Fruit fly (Drosophila melanogaster) whole organism, prepupa: Measurements from ENCODE around the gene Gr77a.

Source experiments
- Blimp-1 ChIP-seq: fragments of 200-800 bp; sonication (Bioruptor generic); optimal IDR thresholded peaks from 3 replicates; lab custom pipeline; 2017; ENCODE audit warnings: missing biosample characterization, missing genetic modification characterization, mild to moderate bottlenecking, moderate library complexity, missing genetic modification reagents
- CG10631 ChIP-seq: fragments of 200-800 bp; sonication (Bioruptor generic); optimal IDR thresholded peaks from 2 replicates; lab custom pipeline; 2016; ENCODE audit warnings: missing biosample characterization, missing genetic modification characterization
- CG16779 ChIP-seq: fragments of 200-800 bp; sonication (Bioruptor generic); optimal IDR thresholded peaks from 3 replicates; lab custom pipeline; 2017; ENCODE audit warnings: missing biosample characterization, mild to moderate bottlenecking, missing genetic modification characterization
- CG31627 ChIP-seq: fragments of 200-800 bp; sonication (Bioruptor generic); optimal IDR thresholded peaks from 3 replicates; lab custom pipeline; 2016; ENCODE audit warnings: missing biosample characterization, missing genetic modification characterization
- CG4318 ChIP-seq: fragments of 200-800 bp; sonication (Bioruptor generic); optimal IDR thresholded peaks from 3 replicates; lab custom pipeline; 2017; ENCODE audit warnings: missing biosample characterization, mild to moderate bottlenecking, missing genetic modification characterization
- CG6163 ChIP-seq: fragments of 200-800 bp; sonication (Bioruptor generic); IDR thresholded peaks from 3 replicates; pipeline ENCODE4 v1.3.6; 2022; ENCODE audit warnings: missing biosample characterization, missing genetic modification characterization
- CG6854 ChIP-seq: fragments of 200-800 bp; sonication (Bioruptor generic); optimal IDR thresholded peaks from 2 replicates; lab custom pipeline; 2017; ENCODE audit warnings: missing biosample characterization, mild to moderate bottlenecking, missing genetic modification characterization
- Eip93F ChIP-seq: fragments of 200-800 bp; sonication (Bioruptor generic); optimal IDR thresholded peaks from 2 replicates; lab custom pipeline; 2016; ENCODE audit warnings: missing biosample characterization, mild to moderate bottlenecking, missing genetic modification characterization
- Ets96B ChIP-seq: fragments of 200-800 bp; optimal IDR thresholded peaks from 2 replicates; lab custom pipeline; 2019; ENCODE audit warnings: missing biosample characterization, mild to moderate bottlenecking, missing genetic modification characterization, moderate library complexity
- Lpt ChIP-seq: fragments of 200-800 bp; sonication (Bioruptor generic); optimal IDR thresholded peaks from 3 replicates; lab custom pipeline; 2016; ENCODE audit warnings: missing biosample characterization, missing genetic modification characterization
- achi ChIP-seq: fragments of 200-800 bp; sonication (Bioruptor generic); optimal IDR thresholded peaks from 3 replicates; lab custom pipeline; 2016; ENCODE audit warnings: missing biosample characterization, missing genetic modification characterization
- dac ChIP-seq: fragments of 200-800 bp; sonication (Bioruptor generic); optimal IDR thresholded peaks from 2 replicates; lab custom pipeline; 2017; ENCODE audit warnings: missing biosample characterization, mild to moderate bottlenecking, missing genetic modification characterization
- eg ChIP-seq: fragments of 200-800 bp; sonication (Bioruptor generic); IDR thresholded peaks from 3 replicates; pipeline ENCODE4 v1.3.6; 2022; ENCODE audit warnings: missing biosample characterization, missing genetic modification characterization
- net ChIP-seq: fragments of 200-800 bp; sonication (Bioruptor generic); optimal IDR thresholded peaks from 3 replicates; lab custom pipeline; 2016; ENCODE audit warnings: missing biosample characterization, missing genetic modification characterization

dm6 chr3L:20777496-20777895 is 38.3 kb upstream of the Gr77a start:
- no peak for TF ChIP-seq CG4318 (GFP tag; lab: Kevin White, UChicago)
- TF ChIP-seq dac (GFP tag; lab: Kevin White, UChicago) = no peak
- no peak for TF ChIP-seq Ets96B
- no peak for TF ChIP-seq achi
- no peak for TF ChIP-seq CG16779
- no peak for TF ChIP-seq net (GFP tag; lab: Kevin White, UChicago)
- no peak for TF ChIP-seq Lpt (GFP tag; lab: Kevin White, UChicago)
- TF ChIP-seq CG6163 (GFP tag; lab: Robert Waterston, UW) = no peak
- no peak for TF ChIP-seq eg (GFP tag; lab: Robert Waterston, UW)
- TF ChIP-seq Blimp-1 (GFP tag; lab: Kevin White, UChicago) = no peak
- no peak for TF ChIP-seq CG31627 (GFP tag; lab: Kevin White, UChicago)
- no peak for TF ChIP-seq CG10631 (GFP tag; lab: Kevin White, UChicago)
- TF ChIP-seq CG6854 (GFP tag; lab: Kevin White, UChicago) = no peak
- no peak for TF ChIP-seq Eip93F (GFP tag; lab: Kevin White, UChicago)
